Fruit fly (Drosophila melanogaster): ENCODE data around the gene CG4935.

DNA sequence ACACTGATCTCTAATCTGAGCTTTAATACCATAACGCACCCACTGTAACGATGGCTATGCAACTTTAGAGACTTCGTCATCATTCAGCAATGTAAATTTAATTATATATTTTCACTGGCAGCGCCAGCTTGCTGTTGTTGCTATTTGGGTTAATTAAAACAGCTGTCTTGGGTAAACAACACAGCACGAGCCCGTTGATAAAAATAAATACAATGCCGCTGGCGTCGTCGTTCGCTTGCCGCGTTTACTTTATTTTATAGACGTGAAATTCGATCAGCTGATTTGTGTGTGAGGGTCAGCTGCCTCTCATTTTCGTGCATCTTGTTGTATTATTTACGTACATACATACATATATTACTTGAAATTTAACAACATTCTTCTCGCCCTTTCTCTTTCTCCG, 10.8 kb downstream of the CG4935 start:
- TF ChIP-seq CG14711 (tag; optimal IDR thresholded peaks at IDR 0.05) (peak; percentile 28), CG33017 (tag; optimal IDR thresholded peaks at IDR 0.05) (no peak), cic (GFP tag; optimal IDR thresholded peaks at IDR 0.05) (peak; percentile 82), Crg-1 (GFP tag; optimal IDR thresholded peaks at IDR 0.05) (no peak), CG12768 (GFP tag; optimal IDR thresholded peaks at IDR 0.05) (peak; percentile 17), CG7045 (GFP tag; optimal IDR thresholded peaks at IDR 0.05) (no peak), Clk (GFP tag; optimal IDR thresholded peaks at IDR 0.05) (no peak)

All from whole organism, adult.